Worm (Caenorhabditis elegans) whole organism, L2 larva: ENCODE results near the gene col-90.
"Not testable (repeated sequence)": the region's sequence is repeated elsewhere in the genome, so short reads cannot be mapped to it uniquely, and the experiment has no call there.

Experiments used
- alr-1 ChIP-seq: fragments of 150-350 bp; optimal IDR thresholded peaks from 2 replicates; lab custom pipeline; 2014; ENCODE audit warnings: missing biosample characterization, missing genetic modification characterization
- aly-2 ChIP-seq: fragments of 150-350 bp; optimal IDR thresholded peaks from 2 replicates; lab custom pipeline; 2014; ENCODE audit warnings: missing biosample characterization, missing genetic modification characterization
- ama-1 ChIP-seq: fragments of 150-350 bp; optimal IDR thresholded peaks from 2 replicates; lab custom pipeline; 2018; ENCODE audit warnings: inconsistent platforms
- blmp-1 ChIP-seq: sonication (generic microtip); optimal IDR thresholded peaks from 2 replicates; lab custom pipeline; 2017; ENCODE audit warnings: missing genetic modification characterization, mild to moderate bottlenecking, missing compliant biosample characterization, antibody characterized with exemption, moderate library complexity; ENCODE audit not compliant: insufficient read depth
- elt-1 ChIP-seq: fragments of 150-350 bp; optimal IDR thresholded peaks from 2 replicates; lab custom pipeline; 2014; ENCODE audit warnings: missing biosample characterization, missing genetic modification characterization
- lin-39 ChIP-seq: fragments of 150-350 bp; optimal IDR thresholded peaks from 2 replicates; lab custom pipeline; 2014; ENCODE audit warnings: missing biosample characterization, missing genetic modification reagents, missing genetic modification characterization
- nhr-12 ChIP-seq: fragments of 150-350 bp; optimal IDR thresholded peaks from 2 replicates; lab custom pipeline; 2014; ENCODE audit warnings: missing biosample characterization, missing genetic modification characterization
- nhr-237 ChIP-seq: fragments of 150-350 bp; optimal IDR thresholded peaks from 2 replicates; lab custom pipeline; 2014; ENCODE audit warnings: missing biosample characterization, missing genetic modification characterization
- nhr-6 ChIP-seq: fragments of 150-350 bp; optimal IDR thresholded peaks from 2 replicates; lab custom pipeline; 2014; ENCODE audit warnings: missing biosample characterization, missing genetic modification characterization
- snpc-4 ChIP-seq: fragments of 150-350 bp; optimal IDR thresholded peaks from 2 replicates; lab custom pipeline; 2014; ENCODE audit warnings: missing biosample characterization, missing genetic modification characterization
- unc-39 ChIP-seq: fragments of 150-350 bp; optimal IDR thresholded peaks from 2 replicates; lab custom pipeline; 2014; ENCODE audit warnings: missing biosample characterization, missing genetic modification characterization

DNA sequence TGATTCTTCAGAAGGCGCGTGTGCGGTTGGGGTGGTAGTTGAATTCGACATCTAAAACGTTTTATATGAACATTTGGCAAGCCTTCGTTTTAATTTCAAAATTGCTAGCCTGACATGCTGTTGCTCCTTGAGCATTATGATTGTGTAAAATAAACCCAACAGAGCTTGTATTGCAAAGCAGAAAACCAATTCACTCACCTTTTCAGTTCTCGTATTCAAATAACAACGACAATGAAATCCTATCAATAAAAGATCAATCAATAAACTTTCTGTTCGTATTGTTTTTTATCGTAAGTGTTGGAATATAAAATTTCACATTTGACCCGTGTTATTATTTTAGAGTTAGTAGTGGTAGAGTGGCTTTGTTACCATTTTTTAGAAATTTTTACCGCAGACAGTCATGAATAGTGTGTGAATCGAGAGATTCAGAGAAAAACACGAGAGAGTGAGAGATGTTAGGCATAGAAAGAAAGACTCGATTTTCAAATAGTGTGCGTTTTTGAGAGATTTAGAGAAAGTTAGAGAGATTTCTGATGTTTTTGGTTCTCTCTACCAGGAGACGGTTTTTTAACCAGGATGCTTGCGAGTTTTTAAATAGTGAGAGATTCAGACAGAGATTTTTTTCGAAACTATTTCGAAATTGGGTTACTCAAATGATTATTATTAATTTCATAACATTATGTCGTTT lies 10.4 kb downstream of the col-90 start, which contains the start of gene F54H12.10:
- TF ChIP-seq ama-1 (lab: Kevin White, UChicago); aly-2 (tag; lab: Kevin White, UChicago); nhr-12; snpc-4 (tag; lab: Kevin White, UChicago); blmp-1 (tag; lab: Kevin White, UChicago); alr-1 (tag; lab: Kevin White, UChicago); elt-1 (tag; lab: Kevin White, UChicago); nhr-6 (tag; lab: Kevin White, UChicago); unc-39 (tag; lab: Kevin White, UChicago); lin-39 (tag; lab: Kevin White, UChicago); nhr-237: not testable (repeated sequence)
